Worm (Caenorhabditis elegans): Measurements from ENCODE around the gene mxl-3.

ce11 chrX:13356469-13356868, 5.9 kb upstream of the mxl-3 start:
- no peak for TF ChIP-seq F23B12.7 (tag; optimal IDR thresholded peaks at IDR 0.05; ENCODE audit: insufficient read depth)
- no peak for TF ChIP-seq mes-4 (tag; optimal IDR thresholded peaks at IDR 0.05)
- no peak for TF ChIP-seq attf-6 (GFP tag; IDR thresholded peaks at IDR 0.05)

Measured in whole organism, young adult.